Fruit fly (Drosophila melanogaster) whole organism, prepupa: ENCODE data around the gene CG42375.

Source experiments
- CG16779 ChIP-seq: fragments of 200-800 bp; sonication (Bioruptor generic); optimal IDR thresholded peaks from 3 replicates; lab custom pipeline; 2017; ENCODE audit warnings: missing biosample characterization, mild to moderate bottlenecking, missing genetic modification characterization
- CG31627 ChIP-seq: fragments of 200-800 bp; sonication (Bioruptor generic); optimal IDR thresholded peaks from 3 replicates; lab custom pipeline; 2016; ENCODE audit warnings: missing biosample characterization, missing genetic modification characterization
- CG6163 ChIP-seq: fragments of 200-800 bp; sonication (Bioruptor generic); IDR thresholded peaks from 3 replicates; pipeline ENCODE4 v1.3.6; 2022; ENCODE audit warnings: missing biosample characterization, missing genetic modification characterization
- Eip93F ChIP-seq: fragments of 200-800 bp; sonication (Bioruptor generic); optimal IDR thresholded peaks from 2 replicates; lab custom pipeline; 2016; ENCODE audit warnings: missing biosample characterization, mild to moderate bottlenecking, missing genetic modification characterization
- Ets96B ChIP-seq: fragments of 200-800 bp; optimal IDR thresholded peaks from 2 replicates; lab custom pipeline; 2019; ENCODE audit warnings: missing biosample characterization, mild to moderate bottlenecking, missing genetic modification characterization, moderate library complexity
- Sox102F ChIP-seq: fragments of 200-800 bp; sonication (Bioruptor generic); optimal IDR thresholded peaks from 2 replicates; lab custom pipeline; 2016; ENCODE audit warnings: missing biosample characterization, mild to moderate bottlenecking, missing genetic modification characterization
- dac ChIP-seq: fragments of 200-800 bp; sonication (Bioruptor generic); optimal IDR thresholded peaks from 2 replicates; lab custom pipeline; 2017; ENCODE audit warnings: missing biosample characterization, mild to moderate bottlenecking, missing genetic modification characterization
- lz ChIP-seq: fragments of 200-800 bp; sonication (Bioruptor generic); optimal IDR thresholded peaks from 3 replicates; lab custom pipeline; 2016; ENCODE audit warnings: missing biosample characterization, missing genetic modification characterization
- spab ChIP-seq: fragments of 200-800 bp; sonication (Bioruptor generic); optimal IDR thresholded peaks from 2 replicates; lab custom pipeline; 2017; ENCODE audit warnings: missing biosample characterization, mild to moderate bottlenecking, missing genetic modification characterization, missing genetic modification reagents
- ss ChIP-seq, 2 experiments: fragments of 200-800 bp; sonication (Bioruptor generic); optimal IDR thresholded peaks; 2 replicates in 1 of 2; 3 replicates in 1 of 2; lab custom pipeline; 2017 to 2018; ENCODE audit warnings: mild to moderate bottlenecking in 2 of 2, missing biosample characterization in 2 of 2, missing genetic modification characterization in 2 of 2, moderate library complexity in 1 of 2

DNA sequence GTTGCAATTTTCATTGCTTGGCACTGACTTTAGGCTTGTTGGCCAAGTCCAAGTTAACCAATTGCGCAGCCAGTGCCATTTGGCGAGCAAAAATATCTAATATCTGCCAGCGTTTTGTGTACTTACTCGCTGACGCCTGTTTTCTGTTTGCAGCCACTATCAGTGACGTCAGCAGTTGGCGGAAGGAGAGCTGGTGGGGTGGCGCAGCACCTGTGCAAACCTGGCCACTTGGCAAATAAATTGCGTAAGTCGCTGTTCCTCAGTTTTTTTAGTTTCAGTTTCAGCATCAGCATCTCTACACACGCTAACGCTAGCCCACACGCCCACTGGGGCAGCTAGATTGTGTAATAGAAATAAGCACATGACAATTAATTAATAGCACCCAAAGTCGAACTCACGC lies 39.6 kb downstream of the CG42375 start:
- no peak for TF ChIP-seq dac (GFP tag; lab: Kevin White, UChicago)
- TF ChIP-seq CG16779 (tag; lab: Kevin White, UChicago), result no peak
- TF ChIP-seq ss (GFP tag; optimal IDR thresholded peaks at IDR 0.05; lab: Kevin White, UChicago), result no peak
- no peak for TF ChIP-seq CG6163 (GFP tag; lab: Robert Waterston, UW)
- no peak for TF ChIP-seq Ets96B (tag; lab: Kevin White, UChicago)
- no peak for TF ChIP-seq Eip93F (GFP tag; lab: Kevin White, UChicago)
- TF ChIP-seq spab, result no peak
- no peak for TF ChIP-seq Sox102F
- TF ChIP-seq lz, result no peak
- TF ChIP-seq CG31627 (GFP tag; lab: Kevin White, UChicago), result no peak
